Fruit fly (Drosophila melanogaster): Measurements from ENCODE around the gene CG10514.

CG10514 gene

dm6 chr3R:25232271-25232989 lies 47.2 kb downstream of the CG10514 start, which contains the start of gene Cad96Cb (continued):
- TF ChIP-seq CG6813 (GFP tag; optimal IDR thresholded peaks at IDR 0.05) (peak; percentile 80), D (optimal IDR thresholded peaks at IDR 0.05) (no peak), D (GFP tag; optimal IDR thresholded peaks at IDR 0.05) (peak; percentile 92), Hr3 (GFP tag; optimal IDR thresholded peaks at IDR 0.05) (peak; percentile 79), NC2α (GFP tag; optimal IDR thresholded peaks at IDR 0.05) (peak; percentile 62), dan (GFP tag; IDR thresholded peaks at IDR 0.05) (peak; percentile 63; the same call in 1 of the 2 replicates), da (GFP tag; optimal IDR thresholded peaks at IDR 0.05) (peak; percentile 41), CG10321 (GFP tag; IDR thresholded peaks at IDR 0.05) (no peak), CTCF (GFP tag; optimal IDR thresholded peaks at IDR 0.05) (peak; percentile 19), slbo (GFP tag; IDR thresholded peaks at IDR 0.05) (peak; percentile 38; the same call in 1 of the 2 replicates), CG4328 (GFP tag; optimal IDR thresholded peaks at IDR 0.05) (peak; percentile 74), pb (GFP tag; optimal IDR thresholded peaks at IDR 0.05) (peak; percentile 78), lilli (GFP tag; optimal IDR thresholded peaks at IDR 0.05) (peak; percentile 72), phol (tag; optimal IDR thresholded peaks at IDR 0.05) (peak; percentile 93), gro (GFP tag; optimal IDR thresholded peaks at IDR 0.05) (no peak), Ssrp (tag; optimal IDR thresholded peaks at IDR 0.05) (peak; percentile 90), trem (tag; optimal IDR thresholded peaks at IDR 0.05) (peak; percentile 76), Eip74EF (GFP tag; optimal IDR thresholded peaks at IDR 0.05) (peak in 1 of 2 experiments; percentile 92), Hey (tag; optimal IDR thresholded peaks at IDR 0.05) (no peak), CG6654 (GFP tag; optimal IDR thresholded peaks at IDR 0.05) (peak; percentile 70), CG12219 (GFP tag; optimal IDR thresholded peaks at IDR 0.05) (peak; percentile 69), CG2875 (GFP tag; optimal IDR thresholded peaks at IDR 0.05) (peak; percentile 87), CG8359 (GFP tag; optimal IDR thresholded peaks at IDR 0.05; ENCODE audit: borderline replicate concordance) (peak; percentile 76), E2f2 (GFP tag; IDR thresholded peaks at IDR 0.05) (peak; percentile 50), bcd (GFP tag; optimal IDR thresholded peaks at IDR 0.05) (peak; percentile 84), eyg (GFP tag; optimal IDR thresholded peaks at IDR 0.05) (peak; percentile 75), Jarid2 (GFP tag; optimal IDR thresholded peaks at IDR 0.05) (peak; percentile 53), CHES-1-like (GFP tag; optimal IDR thresholded peaks at IDR 0.05) (peak; percentile 52), Hsf (GFP tag; optimal IDR thresholded peaks at IDR 0.05) (peak; percentile 81), CG3281 (GFP tag; optimal IDR thresholded peaks at IDR 0.05) (no peak), Dll (GFP tag; IDR thresholded peaks at IDR 0.05; ENCODE audit: partially characterized antibody) (0 out of 4 replicates have a peak, but pooled peaks have one; percentile 21), gsb-n (tag; optimal IDR thresholded peaks at IDR 0.05) (peak; percentile 86), CG34224 (GFP tag; IDR thresholded peaks at IDR 0.05; ENCODE audit: partially characterized antibody) (no peak), sd (tag; optimal IDR thresholded peaks at IDR 0.05) (peak; percentile 20), zen (tag; optimal IDR thresholded peaks at IDR 0.05) (peak; percentile 57), CG10366 (GFP tag; IDR thresholded peaks at IDR 0.05) (peak; percentile 30; the same call in 1 of the 2 replicates), Poxn (GFP tag; IDR thresholded peaks at IDR 0.05) (no peak), gem (tag; optimal IDR thresholded peaks at IDR 0.05) (peak; percentile 90), CG11247 (GFP tag; IDR thresholded peaks at IDR 0.05) (peak; percentile 30; the same call in 1 of the 2 replicates), PHDP (tag; optimal IDR thresholded peaks at IDR 0.05) (peak; percentile 19), ewg (GFP tag; optimal IDR thresholded peaks at IDR 0.05) (peak; percentile 75), btn (GFP tag; optimal IDR thresholded peaks at IDR 0.05) (peak; percentile 81), CG15011 (GFP tag; optimal IDR thresholded peaks at IDR 0.05) (peak; percentile 77), fd3F (GFP tag; optimal IDR thresholded peaks at IDR 0.05) (peak; percentile 24), YL-1 (GFP tag; optimal IDR thresholded peaks at IDR 0.05) (peak; percentile 9), CG13287 (GFP tag; IDR thresholded peaks at IDR 0.05; ENCODE audit: partially characterized antibody) (no peak), CG15601 (tag; optimal IDR thresholded peaks at IDR 0.05) (peak; percentile 88), ftz-f1 (GFP tag; optimal IDR thresholded peaks at IDR 0.05) (no peak), C15 (GFP tag; IDR thresholded peaks at IDR 0.05) (no peak; the same call in 2 of the 3 replicates)
